Worm (Caenorhabditis elegans): Measurements from ENCODE around the gene R08C7.4.

The R08C7.4 gene

DNA sequence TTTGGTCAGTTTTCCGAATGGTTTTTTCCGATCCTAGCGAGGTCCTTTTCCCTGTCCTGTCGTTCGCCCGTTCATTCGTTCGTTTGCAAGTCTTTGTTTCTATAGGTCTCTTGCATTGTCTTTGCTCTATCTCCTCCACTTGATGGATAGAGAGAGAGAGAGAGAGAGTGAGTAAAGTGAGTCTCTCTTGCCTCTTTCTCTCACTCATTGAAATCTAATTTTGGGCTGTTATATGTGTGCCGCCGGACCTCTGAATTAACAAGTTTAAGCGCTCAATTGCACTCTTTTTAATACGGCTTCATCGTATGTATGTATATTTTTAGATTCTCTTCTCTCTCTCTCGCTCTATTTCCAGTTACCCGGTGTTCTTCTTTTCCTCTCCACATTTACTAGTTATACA lies 31.0 kb upstream of the R08C7.4 start:
- TF ChIP-seq lsy-2 (tag; optimal IDR thresholded peaks at IDR 0.05) (peak in 1 of 2 experiments; percentile 3), pqm-1 (tag; optimal IDR thresholded peaks at IDR 0.05) (no peak), ces-1 (GFP tag; optimal IDR thresholded peaks at IDR 0.05) (peak; percentile 73), unc-62 (GFP tag; optimal IDR thresholded peaks at IDR 0.05 in 1 of 2) (peak in 1 of 2 experiments; percentile 48), unc-62 (tag; optimal IDR thresholded peaks at IDR 0.05) (no peak), lim-7 (GFP tag; IDR thresholded peaks at IDR 0.05) (0 out of 2 replicates have a peak, but pooled peaks have one; percentile 12), nhr-28 (tag; optimal IDR thresholded peaks at IDR 0.05) (peak; percentile 3), T26A8.4 (GFP tag; IDR thresholded peaks at IDR 0.05) (peak; percentile 31; the same call in 1 of the 2 replicates), ama-1 (optimal IDR thresholded peaks at IDR 0.05) (peak; percentile 33), ctbp-1 (GFP tag; IDR thresholded peaks at IDR 0.05) (0 out of 2 replicates have a peak, but pooled peaks have one; percentile 41), hmg-1.1 (GFP tag; IDR thresholded peaks at IDR 0.05) (0 out of 2 replicates have a peak, but pooled peaks have one; percentile 16), rbr-2 (tag; optimal IDR thresholded peaks at IDR 0.05) (peak; percentile 12), set-16 (GFP tag; IDR thresholded peaks at IDR 0.05) (no peak), nhr-25 (tag; optimal IDR thresholded peaks at IDR 0.05; ENCODE audit: borderline replicate concordance, insufficient read depth) (peak; percentile 37), mep-1 (tag; optimal IDR thresholded peaks at IDR 0.05) (peak; percentile 5), aly-2 (tag; optimal IDR thresholded peaks at IDR 0.05) (no peak), lir-3 (tag; optimal IDR thresholded peaks at IDR 0.05) (no peak), zip-11 (GFP tag; IDR thresholded peaks at IDR 0.05) (no peak)

DNA sequence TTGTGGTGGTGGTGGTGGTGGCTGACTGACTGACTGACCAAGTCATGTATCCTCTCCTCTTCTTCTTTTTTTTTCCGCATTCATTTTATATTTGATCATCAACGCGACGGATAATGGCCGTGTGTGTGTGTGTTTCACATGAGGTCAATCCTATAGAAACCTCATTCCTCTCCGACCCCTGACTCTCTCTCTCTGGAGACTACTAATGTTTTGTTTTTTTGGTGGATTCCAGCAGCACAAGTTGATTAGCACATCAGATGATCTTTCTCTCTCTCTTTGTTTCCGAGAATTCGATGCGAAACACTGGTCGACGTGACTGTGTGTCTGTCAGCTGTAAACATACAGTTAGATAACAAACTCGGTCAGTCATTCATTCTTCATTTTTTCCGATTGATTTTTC lies 29.7 kb upstream of the R08C7.4 start, which contains the start of gene Y24D9A.7:
TSS of gene Y24D9A.7 (minus strand) at position 46 of the 400 bp plus-strand sequence.
- TF ChIP-seq dmd-6 (GFP tag; IDR thresholded peaks at IDR 0.05) = peak; percentile 58
- peak; percentile 93 for TF ChIP-seq hlh-30 (tag; optimal IDR thresholded peaks at IDR 0.05; ENCODE audit: insufficient read depth)
- no peak for TF ChIP-seq egl-43 (GFP tag; IDR thresholded peaks at IDR 0.05)
- peak; percentile 18 for TF ChIP-seq mep-1 (tag; optimal IDR thresholded peaks at IDR 0.05)
- TF ChIP-seq nhr-6 (tag; optimal IDR thresholded peaks at IDR 0.05) = no peak
- peak; percentile 56 for TF ChIP-seq nhr-28 (tag; optimal IDR thresholded peaks at IDR 0.05)
- peak; percentile 13 for TF ChIP-seq nhr-11 (tag; optimal IDR thresholded peaks at IDR 0.05)
- peak; percentile 19 for TF ChIP-seq nhr-102 (tag; optimal IDR thresholded peaks at IDR 0.05)
- peak in 1 of 2 experiments; percentile 18 for TF ChIP-seq daf-16 (GFP tag; optimal IDR thresholded peaks at IDR 0.05)
- TF ChIP-seq daf-16 (tag; optimal IDR thresholded peaks at IDR 0.05) = peak; percentile 83
- TF ChIP-seq hif-1 (tag; optimal IDR thresholded peaks at IDR 0.05) = peak in 1 of 2 experiments; percentile 2
- peak in 1 of 2 experiments; percentile 29 for TF ChIP-seq lsy-2 (tag; optimal IDR thresholded peaks at IDR 0.05)
- TF ChIP-seq madf-9 (GFP tag; conservative IDR thresholded peaks at IDR 0.05) = no peak
- peak; percentile 54 for TF ChIP-seq dve-1 (tag; optimal IDR thresholded peaks at IDR 0.05; ENCODE audit: insufficient read depth)
- TF ChIP-seq cey-2 (tag; optimal IDR thresholded peaks at IDR 0.05; ENCODE audit: borderline replicate concordance, insufficient read depth) = no peak
- TF ChIP-seq hlh-11 (tag; optimal IDR thresholded peaks at IDR 0.05) = peak; percentile 42
- TF ChIP-seq F37D6.2 (tag; optimal IDR thresholded peaks at IDR 0.05) = no peak

- peak; percentile 37; the same call in 1 of the 2 replicates for TF ChIP-seq nhr-41 (GFP tag; IDR thresholded peaks at IDR 0.05)
- TF ChIP-seq duxl-1 (tag; optimal IDR thresholded peaks at IDR 0.05; ENCODE audit: poor library complexity) = no peak
- TF ChIP-seq F44E2.7 (GFP tag; IDR thresholded peaks at IDR 0.05) = no peak
- peak; percentile 54 to 67 for TF ChIP-seq lsy-2 (tag; optimal IDR thresholded peaks at IDR 0.05)
- no peak for TF ChIP-seq lir-3 (tag; optimal IDR thresholded peaks at IDR 0.05)
- TF ChIP-seq mdl-1 (tag; optimal IDR thresholded peaks at IDR 0.05) = peak; percentile 32 to 58
- peak; percentile 39 for TF ChIP-seq fkh-10 (GFP tag; optimal IDR thresholded peaks at IDR 0.05)
- TF ChIP-seq ceh-82 (tag; optimal IDR thresholded peaks at IDR 0.05) = no peak
- no peak for TF ChIP-seq Y105C5A.15 (GFP tag; IDR thresholded peaks at IDR 0.05)
- TF ChIP-seq egl-43 (GFP tag; IDR thresholded peaks at IDR 0.05) = peak; percentile 61; the same call in 1 of the 2 replicates
- peak; percentile 31 for TF ChIP-seq pqm-1 (tag; optimal IDR thresholded peaks at IDR 0.05)
- TF ChIP-seq ama-1 (optimal IDR thresholded peaks at IDR 0.05) = peak; percentile 40
- TF ChIP-seq nhr-28 (tag; optimal IDR thresholded peaks at IDR 0.05) = peak; percentile 69
- no peak for TF ChIP-seq nhr-237 (tag; optimal IDR thresholded peaks at IDR 0.05)
- TF ChIP-seq ZK337.2 (GFP tag; IDR thresholded peaks at IDR 0.05) = no peak
- TF ChIP-seq R02D3.7 (tag; optimal IDR thresholded peaks at IDR 0.05) = no peak
- no peak for TF ChIP-seq nhr-111 (GFP tag; optimal IDR thresholded peaks at IDR 0.05)
- TF ChIP-seq mes-2 (tag; optimal IDR thresholded peaks at IDR 0.05; ENCODE audit: poor library complexity, severe bottlenecking) = peak; percentile 49
- TF ChIP-seq F49E8.2 (tag; optimal IDR thresholded peaks at IDR 0.05; ENCODE audit: borderline replicate concordance) = no peak
- TF ChIP-seq nhr-6 (tag; optimal IDR thresholded peaks at IDR 0.05) = peak; percentile 44
- peak; percentile 65 for TF ChIP-seq lin-13 (GFP tag; optimal IDR thresholded peaks at IDR 0.05)
- TF ChIP-seq hmg-1.1 (GFP tag; IDR thresholded peaks at IDR 0.05) = peak; percentile 45
Observed at ce11 chrIV:4406054-4406539, 28.7 kb upstream of the R08C7.4 start.

All from whole organism, L4 larva.